Fruit fly (Drosophila melanogaster) whole organism, embryonic: ENCODE results near the gene aqz.

Experiments used
- Abd-B ChIP-seq: fragments of 200-800 bp; sonication (Bioruptor generic); optimal IDR thresholded peaks from 2 replicates; lab custom pipeline; 2018; ENCODE audit warnings: missing biosample characterization, mild to moderate bottlenecking, missing genetic modification characterization, moderate library complexity
- Aef1 ChIP-seq: fragments of 200-800 bp; sonication (Bioruptor generic); IDR thresholded peaks from 3 replicates; pipeline ENCODE4 v1.3.6; 2022; ENCODE audit warnings: missing biosample characterization, missing genetic modification characterization
- C15 ChIP-seq: fragments of 200-800 bp; sonication (Bioruptor generic); IDR thresholded peaks from 3 replicates; pipeline ENCODE4 v1.3.6; 2022; ENCODE audit warnings: missing biosample characterization, missing genetic modification characterization
- CG11093 ChIP-seq: fragments of 200-800 bp; sonication (Bioruptor generic); IDR thresholded peaks from 3 replicates; pipeline ENCODE4 v1.3.6; 2022; ENCODE audit warnings: missing biosample characterization, missing genetic modification characterization
- CG11398 ChIP-seq: fragments of 200-800 bp; sonication (Bioruptor generic); optimal IDR thresholded peaks from 2 replicates; lab custom pipeline; 2016; ENCODE audit warnings: missing biosample characterization, missing genetic modification characterization
- CG12071 ChIP-seq: fragments of 200-800 bp; sonication (Bioruptor generic); optimal IDR thresholded peaks from 3 replicates; lab custom pipeline; 2018; ENCODE audit warnings: missing biosample characterization, mild to moderate bottlenecking, missing genetic modification characterization
- CG17802 ChIP-seq: fragments of 200-800 bp; sonication (Bioruptor generic); optimal IDR thresholded peaks from 2 replicates; lab custom pipeline; 2018; ENCODE audit warnings: missing biosample characterization, mild to moderate bottlenecking, missing genetic modification characterization, moderate library complexity
- CG1832 ChIP-seq: fragments of 200-800 bp; sonication (Bioruptor generic); optimal IDR thresholded peaks from 2 replicates; lab custom pipeline; 2017; ENCODE audit warnings: missing biosample characterization, mild to moderate bottlenecking, missing genetic modification characterization, inconsistent platforms
- CG18599 ChIP-seq: fragments of 200-800 bp; sonication (Bioruptor generic); optimal IDR thresholded peaks from 3 replicates; lab custom pipeline; 2017; ENCODE audit warnings: missing biosample characterization, missing genetic modification characterization, mild to moderate bottlenecking, moderate library complexity, missing genetic modification reagents
- CG18619 ChIP-seq: fragments of 200-800 bp; sonication (Bioruptor generic); optimal IDR thresholded peaks from 3 replicates; lab custom pipeline; 2017; ENCODE audit warnings: missing biosample characterization, mild to moderate bottlenecking, missing genetic modification characterization
- CG3163 ChIP-seq: fragments of 200-800 bp; sonication (Bioruptor generic); optimal IDR thresholded peaks from 3 replicates; lab custom pipeline; 2016; ENCODE audit warnings: missing biosample characterization, missing genetic modification characterization
- CG6683 ChIP-seq: fragments of 200-800 bp; sonication (Bioruptor generic); optimal IDR thresholded peaks from 2 replicates; lab custom pipeline; 2017; ENCODE audit warnings: missing biosample characterization, mild to moderate bottlenecking, missing genetic modification characterization, missing genetic modification reagents
- CG9609 ChIP-seq: fragments of 200-800 bp; sonication (Bioruptor generic); optimal IDR thresholded peaks from 3 replicates; lab custom pipeline; 2016; ENCODE audit warnings: missing biosample characterization, missing genetic modification characterization
- Chrac-16 ChIP-seq: fragments of 200-800 bp; sonication (Bioruptor generic); optimal IDR thresholded peaks from 3 replicates; lab custom pipeline; 2016; ENCODE audit warnings: missing biosample characterization, missing genetic modification characterization
- Gug ChIP-seq: fragments of 200-800 bp; sonication (Bioruptor generic); IDR thresholded peaks from 4 replicates; pipeline ENCODE4 v1.3.6; 2022; ENCODE audit warnings: missing biosample characterization, missing genetic modification characterization
- H2.0 ChIP-seq: fragments of 200-800 bp; sonication (Bioruptor generic); IDR thresholded peaks from 2 replicates; pipeline ENCODE4 v1.3.6; 2022; ENCODE audit warnings: missing biosample characterization, missing genetic modification characterization
- HLH54F ChIP-seq: fragments of 200-800 bp; sonication (Bioruptor generic); optimal IDR thresholded peaks from 3 replicates; lab custom pipeline; 2016; ENCODE audit warnings: missing biosample characterization, missing genetic modification characterization
- Hr39 ChIP-seq: fragments of >200 bp; optimal IDR thresholded peaks from 2 replicates; lab custom pipeline; 2017
- NC2α ChIP-seq: fragments of 200-800 bp; sonication (Bioruptor generic); optimal IDR thresholded peaks from 2 replicates; lab custom pipeline; 2016; ENCODE audit warnings: missing biosample characterization, missing genetic modification characterization
- Poxn ChIP-seq: fragments of 200-800 bp; sonication (Bioruptor generic); IDR thresholded peaks from 2 replicates; pipeline ENCODE4 v1.3.6; 2022; ENCODE audit warnings: missing biosample characterization, missing genetic modification characterization
- Ravus ChIP-seq: fragments of 200-800 bp; sonication (Bioruptor generic); IDR thresholded peaks from 2 replicates; pipeline ENCODE4 v1.3.6; 2022; ENCODE audit warnings: missing biosample characterization, missing genetic modification characterization
- ac ChIP-seq: fragments of 200-800 bp; sonication (Bioruptor generic); optimal IDR thresholded peaks from 3 replicates; lab custom pipeline; 2017; ENCODE audit warnings: missing biosample characterization, mild to moderate bottlenecking, missing genetic modification characterization
- bcd ChIP-seq: fragments of 200-800 bp; sonication (Bioruptor generic); optimal IDR thresholded peaks from 2 replicates; lab custom pipeline; 2017; ENCODE audit warnings: missing biosample characterization, mild to moderate bottlenecking, missing genetic modification characterization
- bowl ChIP-seq: fragments of 200-800 bp; sonication (Bioruptor generic); IDR thresholded peaks from 2 replicates; pipeline ENCODE4 v1.3.6; 2022; ENCODE audit warnings: missing biosample characterization, missing genetic modification characterization
- cato ChIP-seq: fragments of 200-800 bp; sonication (Bioruptor generic); optimal IDR thresholded peaks from 2 replicates; lab custom pipeline; 2016; ENCODE audit warnings: missing biosample characterization, missing genetic modification characterization, borderline replicate concordance
- chif ChIP-seq, 2 experiments: fragments of 200-800 bp; sonication (Bioruptor generic); optimal IDR thresholded peaks; 3 replicates each; lab custom pipeline; 2016; ENCODE audit warnings: missing biosample characterization in 2 of 2, missing genetic modification characterization in 2 of 2
- dimm ChIP-seq: fragments of 200-800 bp; sonication (Bioruptor generic); IDR thresholded peaks from 2 replicates; pipeline ENCODE4 v1.3.6; 2022; ENCODE audit warnings: missing biosample characterization, missing genetic modification characterization
- nmo ChIP-seq: fragments of 200-800 bp; sonication (Bioruptor generic); optimal IDR thresholded peaks from 2 replicates; lab custom pipeline; 2018; ENCODE audit warnings: missing biosample characterization, mild to moderate bottlenecking, missing genetic modification characterization, moderate library complexity
- pan ChIP-seq, 4 experiments: fragments of >200 bp in 3 of 4; fragments of 200-800 bp in 1 of 4; sonication (Bioruptor generic) in 1 of 4; optimal IDR thresholded peaks in 3 of 4; IDR thresholded peaks in 1 of 4; 2 replicates each; pipeline versions ENCODE4 v1.3.6 to Lab custom; 2017 to 2022; ENCODE audit warnings: missing biosample characterization in 2 of 4, missing genetic modification characterization in 2 of 4, mixed read lengths in 1 of 4
- pho ChIP-seq: fragments of 200-800 bp; sonication (Bioruptor generic); optimal IDR thresholded peaks from 2 replicates; lab custom pipeline; 2016; ENCODE audit warnings: missing biosample characterization, missing genetic modification characterization
- ranshi ChIP-seq: fragments of 200-800 bp; sonication (Bioruptor generic); IDR thresholded peaks from 2 replicates; pipeline ENCODE4 v1.3.6; 2022; ENCODE audit warnings: missing biosample characterization, missing genetic modification characterization
- rib ChIP-seq: fragments of 200-800 bp; sonication (Bioruptor generic); IDR thresholded peaks from 2 replicates; pipeline ENCODE4 v1.3.6; 2022; ENCODE audit warnings: missing biosample characterization, missing genetic modification characterization
- slp2 ChIP-seq: fragments of 200-800 bp; sonication (Bioruptor generic); optimal IDR thresholded peaks from 2 replicates; lab custom pipeline; 2016; ENCODE audit warnings: missing biosample characterization, missing genetic modification characterization
- tll ChIP-seq, 2 experiments: fragments of 200-800 bp in 1 of 2; fragments of >200 bp in 1 of 2; sonication (Bioruptor generic) in 1 of 2; optimal IDR thresholded peaks; 2 replicates each; lab custom pipeline; 2017 to 2019; ENCODE audit warnings: missing biosample characterization in 2 of 2, missing genetic modification characterization in 2 of 2, mild to moderate bottlenecking in 1 of 2, moderate library complexity in 1 of 2
- tx ChIP-seq: fragments of 200-800 bp; sonication (Bioruptor generic); optimal IDR thresholded peaks from 2 replicates; lab custom pipeline; 2016; ENCODE audit warnings: missing biosample characterization, missing genetic modification characterization
- unc-4 ChIP-seq: fragments of 200-800 bp; sonication (Bioruptor generic); IDR thresholded peaks from 2 replicates; pipeline ENCODE4 v1.3.6; 2022; ENCODE audit warnings: missing biosample characterization, missing genetic modification characterization; ENCODE audit not compliant: partially characterized antibody
- vfl ChIP-seq: fragments of 200-800 bp; sonication (Bioruptor generic); optimal IDR thresholded peaks from 2 replicates; lab custom pipeline; 2016; ENCODE audit warnings: missing biosample characterization, missing genetic modification characterization
- wdn ChIP-seq: fragments of 200-800 bp; sonication (Bioruptor generic); IDR thresholded peaks from 2 replicates; pipeline ENCODE4 v1.3.6; 2022; ENCODE audit warnings: missing biosample characterization, missing genetic modification characterization

Gene aqz

DNA sequence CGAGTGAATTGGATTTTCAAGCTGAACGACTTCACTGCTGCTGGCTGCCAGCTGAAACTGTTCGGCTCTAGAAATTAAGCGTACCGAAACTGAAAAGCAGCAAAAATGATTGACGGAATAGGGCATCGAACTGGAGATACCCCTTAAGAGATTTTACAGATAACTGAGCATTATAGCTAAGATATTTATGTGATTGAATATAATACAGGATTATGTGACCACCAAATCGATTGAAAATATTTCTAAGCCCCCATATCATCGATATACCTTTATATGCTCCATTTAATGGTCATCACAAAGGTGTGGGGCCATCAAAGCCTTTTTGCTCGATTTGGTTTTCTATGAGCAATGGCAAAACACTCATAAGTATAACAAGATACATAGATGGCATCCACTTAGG lies 35.7 kb downstream of the aqz start (continued):
- TF ChIP-seq ranshi (GFP tag; lab: Robert Waterston, UW) (peak; percentile 45; the same call in 1 of the 2 replicates), CG18619 (GFP tag; lab: Kevin White, UChicago) (peak; percentile 8), Abd-B (GFP tag; lab: Kevin White, UChicago) (no peak), ac (GFP tag; lab: Kevin White, UChicago) (no peak), CG12071 (GFP tag; lab: Kevin White, UChicago) (peak; percentile 49), CG6683 (GFP tag; lab: Kevin White, UChicago) (no peak), wdn (no peak), slp2 (peak; percentile 2), nmo (GFP tag; lab: Kevin White, UChicago) (peak; percentile 22), chif (GFP tag; optimal IDR thresholded peaks at IDR 0.05; lab: Kevin White, UChicago) (peak in 1 of 2 experiments; percentile 54), Poxn (GFP tag; lab: Robert Waterston, UW) (no peak), Gug (GFP tag; lab: Robert Waterston, UW) (0 out of 4 replicates have a peak, but pooled peaks have one; percentile 2), bowl (GFP tag; lab: Robert Waterston, UW) (no peak), vfl (GFP tag; lab: Kevin White, UChicago) (no peak), Aef1 (GFP tag; lab: Robert Waterston, UW) (no peak), pan (optimal IDR thresholded peaks at IDR 0.05; lab: Kevin White, UChicago) (no peak), pan (GFP tag; optimal IDR thresholded peaks at IDR 0.05 in 1 of 2, IDR thresholded peaks at IDR 0.05 in 1 of 2) (peak in 1 of 2 experiments; percentile 80), CG3163 (GFP tag; lab: Kevin White, UChicago) (no peak), CG9609 (GFP tag; lab: Kevin White, UChicago) (peak; percentile 2), CG18599 (GFP tag; lab: Kevin White, UChicago) (peak; percentile 57), H2.0 (GFP tag; lab: Robert Waterston, UW) (peak; percentile 55), NC2α (no peak), CG11398 (GFP tag; lab: Kevin White, UChicago) (no peak), HLH54F (GFP tag; lab: Kevin White, UChicago) (peak; percentile 49), tx (GFP tag; lab: Kevin White, UChicago) (peak; percentile 41), unc-4 (GFP tag; lab: Robert Waterston, UW) (no peak), pho (GFP tag; lab: Kevin White, UChicago) (peak; percentile 39), Chrac-16 (GFP tag; lab: Kevin White, UChicago) (peak; percentile 28)

DNA sequence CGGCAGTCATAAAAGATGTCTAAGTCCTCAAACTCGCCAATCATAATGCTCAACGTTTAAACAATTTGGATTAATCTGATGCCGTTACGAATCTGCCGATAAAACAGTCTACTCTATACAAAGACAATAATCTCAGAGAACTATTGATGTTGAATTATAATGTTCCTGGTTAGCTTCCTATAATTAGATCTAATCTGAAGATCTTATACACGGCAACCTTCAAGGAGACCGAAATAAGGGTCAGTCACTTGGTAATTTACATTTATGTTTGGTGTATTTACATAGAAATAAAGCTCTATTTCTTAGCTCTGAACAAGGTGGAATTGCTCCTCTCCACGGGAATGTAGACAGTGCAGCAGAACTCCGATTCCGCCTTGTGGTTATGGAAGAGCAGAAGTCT lies 39.8 kb downstream of the aqz start, which contains the start of gene CG33189:
CG33189 (minus strand) TSS at position 101 of the 400 bp plus-strand sequence.
- TF ChIP-seq rib (no peak), cato (GFP tag; lab: Kevin White, UChicago) (no peak), CG17802 (tag; lab: Kevin White, UChicago) (no peak), Hr39 (no peak), Ravus (no peak), bcd (GFP tag; lab: Kevin White, UChicago) (no peak), tll (GFP tag; optimal IDR thresholded peaks at IDR 0.05; lab: Kevin White, UChicago) (no peak), dimm (GFP tag; lab: Robert Waterston, UW) (no peak), CG1832 (GFP tag; lab: Kevin White, UChicago) (no peak)

DNA sequence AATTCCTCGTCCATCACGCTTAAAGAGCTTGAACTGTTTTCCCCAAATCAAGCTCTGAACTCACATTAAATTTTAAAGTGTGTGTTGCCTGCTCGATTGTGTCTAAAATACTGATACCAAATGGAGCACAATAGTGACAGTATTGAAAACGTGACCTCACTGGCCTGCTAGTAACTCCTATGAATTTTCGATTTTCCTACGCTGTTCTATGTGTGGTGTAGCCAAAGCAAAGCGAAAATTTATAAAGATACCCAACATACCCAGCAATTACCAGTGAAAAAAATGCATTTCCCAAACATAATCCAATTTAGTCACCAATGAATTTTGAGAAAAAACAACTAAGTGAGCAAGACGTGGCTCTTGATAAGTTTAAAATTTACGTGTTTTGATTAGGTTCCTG lies 40.7 kb downstream of the aqz start, which contains the start of gene CG33191:
CG33191 (minus strand) TSS at position 101 of the 400 bp plus-strand sequence.
- TF ChIP-seq C15 (GFP tag; lab: Robert Waterston, UW) (no peak), CG11093 (no peak)
- TF ChIP-seq, all 482 proteins: peak for 0
